Worm (Caenorhabditis elegans): ENCODE results near the gene Y41C4A.12.

The Y41C4A.12 gene

ce11 chrIII:11705930-11706329, 20.6 kb downstream of the Y41C4A.12 start:
- TF ChIP-seq atf-7 (tag; optimal IDR thresholded peaks at IDR 0.05) (no peak), tbx-9 (tag; optimal IDR thresholded peaks at IDR 0.05; ENCODE audit: borderline replicate concordance) (no peak), lin-40 (tag; optimal IDR thresholded peaks at IDR 0.05) (no peak), lin-26 (GFP tag; IDR thresholded peaks at IDR 0.05) (0 out of 2 replicates have a peak, but pooled peaks have one; percentile 20), ekl-4 (GFP tag; IDR thresholded peaks at IDR 0.05) (no peak), T26A5.8 (tag; optimal IDR thresholded peaks at IDR 0.05) (no peak), egrh-3 (GFP tag; IDR thresholded peaks at IDR 0.05) (peak; percentile 93), T07F8.4 (tag; optimal IDR thresholded peaks at IDR 0.05) (no peak), die-1 (tag; optimal IDR thresholded peaks at IDR 0.05) (no peak), unc-130 (GFP tag; optimal IDR thresholded peaks at IDR 0.05) (no peak), rpc-1 (optimal IDR thresholded peaks at IDR 0.05) (no peak), rpc-1 (tag; optimal IDR thresholded peaks at IDR 0.05) (no peak), zfh-2 (GFP tag; conservative IDR thresholded peaks at IDR 0.05) (peak; percentile 95), dpff-1 (tag; optimal IDR thresholded peaks at IDR 0.05) (no peak), F22D6.2 (tag; optimal IDR thresholded peaks at IDR 0.05) (no peak), lsl-1 (GFP tag; optimal IDR thresholded peaks at IDR 0.05) (no peak), pha-4 (tag; optimal IDR thresholded peaks at IDR 0.05) (no peak)

DNA sequence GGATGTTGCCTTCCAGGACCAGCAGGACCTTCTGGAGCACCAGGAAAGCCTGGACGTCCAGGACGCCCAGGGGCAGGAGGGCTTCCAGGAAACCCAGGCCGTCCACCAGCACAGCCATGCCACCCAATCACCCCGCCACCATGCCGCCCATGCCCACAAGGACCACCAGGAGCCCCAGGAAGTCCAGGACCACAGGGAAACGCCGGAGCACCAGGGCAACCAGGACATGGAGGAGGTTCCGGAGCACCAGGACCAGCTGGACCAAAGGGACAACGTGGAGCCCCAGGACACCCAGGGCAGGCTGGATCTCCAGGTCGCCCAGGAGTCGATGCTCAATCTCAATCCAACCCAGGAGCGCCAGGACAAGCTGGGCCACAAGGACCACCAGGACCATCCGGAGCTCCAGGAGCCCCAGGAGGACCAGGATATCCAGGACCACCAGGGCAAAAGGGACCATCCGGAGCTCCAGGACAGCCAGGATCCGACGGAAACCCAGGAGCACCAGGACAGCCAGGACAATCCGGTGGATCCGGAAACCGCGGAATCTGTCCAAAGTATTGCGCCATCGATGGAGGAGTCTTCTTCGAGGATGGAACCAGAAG, 22.0 kb downstream of the Y41C4A.12 start:
- TF ChIP-seq lsl-1 (GFP tag; optimal IDR thresholded peaks at IDR 0.05) (no peak), egrh-3 (GFP tag; IDR thresholded peaks at IDR 0.05) (peak; percentile 92), ceh-79 (tag; optimal IDR thresholded peaks at IDR 0.05) (no peak), hmg-1.2 (GFP tag; IDR thresholded peaks at IDR 0.05) (0 out of 2 replicates have a peak, but pooled peaks have one; percentile 4), aptf-3 (GFP tag; IDR thresholded peaks at IDR 0.05) (0 out of 2 replicates have a peak, but pooled peaks have one; percentile 28), dox-1 (GFP tag; IDR thresholded peaks at IDR 0.05) (0 out of 2 replicates have a peak, but pooled peaks have one; percentile 8), ztf-22 (GFP tag; optimal IDR thresholded peaks at IDR 0.05) (no peak), ccch-3 (GFP tag; optimal IDR thresholded peaks at IDR 0.05) (no peak), xnd-1 (tag; optimal IDR thresholded peaks at IDR 0.05) (no peak), ets-4 (GFP tag; optimal IDR thresholded peaks at IDR 0.05) (no peak), ama-1 (optimal IDR thresholded peaks at IDR 0.05) (no peak), ama-1 (GFP tag; optimal IDR thresholded peaks at IDR 0.05) (no peak), zfh-2 (GFP tag; conservative IDR thresholded peaks at IDR 0.05) (peak; percentile 91)

- TF ChIP-seq lsl-1 (GFP tag; optimal IDR thresholded peaks at IDR 0.05) (no peak), unc-62 (GFP tag; optimal IDR thresholded peaks at IDR 0.05) (no peak), bed-2 (GFP tag; IDR thresholded peaks at IDR 0.05) (no peak), Y53G8AR.9 (GFP tag; conservative IDR thresholded peaks at IDR 0.05) (no peak)
These were observed 22.8 kb downstream of the Y41C4A.12 start, which contains the start of gene col-95 for ce11 chrIII:11703776-11704093. col-95 (plus strand) TSS chrIII:11703994.

DNA sequence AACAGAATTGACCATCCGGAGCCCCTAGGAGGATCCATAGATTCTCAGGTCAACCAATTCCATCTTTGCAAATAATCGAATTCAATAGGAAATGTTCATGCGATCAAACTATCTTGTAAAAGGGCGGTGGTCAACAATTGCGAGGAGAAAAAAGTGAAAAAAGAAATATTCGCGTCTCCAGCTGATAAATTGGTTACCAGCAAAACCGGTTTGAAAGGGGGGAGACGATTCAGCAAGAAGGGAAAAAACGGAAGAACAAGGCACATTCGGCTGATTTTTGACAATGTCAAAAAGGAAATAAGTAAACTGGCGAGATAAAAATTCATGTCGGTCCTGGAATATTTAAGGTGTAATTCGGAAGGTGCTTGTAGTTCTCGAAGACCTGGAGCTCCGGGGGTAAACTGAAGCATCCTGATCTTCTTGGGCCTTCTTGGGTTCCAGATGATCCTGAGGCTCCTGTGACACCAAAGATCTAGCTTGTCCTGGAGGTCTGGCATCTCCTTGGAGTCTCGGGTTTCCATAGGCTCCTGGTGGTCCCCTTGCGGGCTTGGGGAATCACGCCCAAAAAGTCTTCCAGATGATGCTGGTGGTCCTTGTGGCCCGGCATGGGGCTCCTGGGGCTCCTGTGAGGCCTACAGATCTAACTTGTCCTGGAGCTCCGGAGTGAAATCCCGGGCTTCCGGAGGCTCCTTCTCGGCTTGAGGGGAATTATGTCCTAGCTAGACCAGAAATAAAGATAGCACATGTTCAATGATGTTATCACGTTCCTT, 23.3 kb downstream of the Y41C4A.12 start:
- TF ChIP-seq zfh-2 (GFP tag; conservative IDR thresholded peaks at IDR 0.05) = peak; percentile 81
- no peak for TF ChIP-seq nhr-90 (tag; optimal IDR thresholded peaks at IDR 0.05)
- TF ChIP-seq egrh-3 (GFP tag; IDR thresholded peaks at IDR 0.05) = peak; percentile 52; the same call in 1 of the 2 replicates
- TF ChIP-seq egl-44 (GFP tag; IDR thresholded peaks at IDR 0.05) = no peak
- 0 out of 2 replicates have a peak, but pooled peaks have one; percentile 14 for TF ChIP-seq lin-26 (GFP tag; IDR thresholded peaks at IDR 0.05)

ce11 chrIII:11701863-11702262, 24.6 kb downstream of the Y41C4A.12 start:
- TF ChIP-seq nfya-2 (GFP tag; IDR thresholded peaks at IDR 0.05) (no peak), rpc-1 (optimal IDR thresholded peaks at IDR 0.05) (no peak), rpc-1 (tag; optimal IDR thresholded peaks at IDR 0.05) (no peak), attf-6 (GFP tag; IDR thresholded peaks at IDR 0.05) (no peak), mxl-1 (tag; optimal IDR thresholded peaks at IDR 0.05) (no peak), F22D6.2 (tag; optimal IDR thresholded peaks at IDR 0.05) (no peak), pbrm-1 (GFP tag; IDR thresholded peaks at IDR 0.05) (no peak), egrh-3 (GFP tag; IDR thresholded peaks at IDR 0.05) (peak; percentile 98), dpff-1 (tag; optimal IDR thresholded peaks at IDR 0.05) (peak; percentile 58), bed-1 (GFP tag; IDR thresholded peaks at IDR 0.05) (no peak), D2030.7 (GFP tag; IDR thresholded peaks at IDR 0.05) (0 out of 2 replicates have a peak, but pooled peaks have one; percentile 9), mes-4 (tag; optimal IDR thresholded peaks at IDR 0.05) (no peak), Y53F4B.3 (GFP tag; IDR thresholded peaks at IDR 0.05) (no peak), snpc-3.4 (tag; optimal IDR thresholded peaks at IDR 0.05) (no peak), tbx-9 (tag; optimal IDR thresholded peaks at IDR 0.05; ENCODE audit: borderline replicate concordance) (no peak)

Data from whole organism, young adult.